Worm (Caenorhabditis elegans): Measurements from ENCODE around the gene aptf-3.

- TF ChIP-seq nhr-237 (tag; optimal IDR thresholded peaks at IDR 0.05), result no peak
- TF ChIP-seq unc-62 (GFP tag; optimal IDR thresholded peaks at IDR 0.05), result no peak
- no peak for TF ChIP-seq ztf-11 (tag; optimal IDR thresholded peaks at IDR 0.05)
- TF ChIP-seq nhr-28 (tag; optimal IDR thresholded peaks at IDR 0.05), result no peak
- TF ChIP-seq lin-32 (GFP tag; optimal IDR thresholded peaks at IDR 0.05), result no peak
- TF ChIP-seq sem-2 (GFP tag; optimal IDR thresholded peaks at IDR 0.05), result no peak
- TF ChIP-seq elt-1 (tag; optimal IDR thresholded peaks at IDR 0.05; ENCODE audit: borderline replicate concordance, insufficient read depth), result no peak
- no peak for TF ChIP-seq blmp-1 (tag; optimal IDR thresholded peaks at IDR 0.05)
- no peak for TF ChIP-seq pha-4 (tag; optimal IDR thresholded peaks at IDR 0.05)
- TF ChIP-seq ces-1 (GFP tag; optimal IDR thresholded peaks at IDR 0.05), result no peak
- TF ChIP-seq nhr-76 (tag; optimal IDR thresholded peaks at IDR 0.05), result no peak
- TF ChIP-seq lin-13 (tag; optimal IDR thresholded peaks at IDR 0.05), result no peak
- no peak for TF ChIP-seq elt-3 (tag; optimal IDR thresholded peaks at IDR 0.05)
These were observed 12.6 kb downstream of the aptf-3 start, which contains the start of gene F28C6.8 for ce11 chrII:8606549-8606948.
